Fruit fly (Drosophila melanogaster): Measurements from ENCODE around the gene ZC3H3.

Gene ZC3H3

DNA sequence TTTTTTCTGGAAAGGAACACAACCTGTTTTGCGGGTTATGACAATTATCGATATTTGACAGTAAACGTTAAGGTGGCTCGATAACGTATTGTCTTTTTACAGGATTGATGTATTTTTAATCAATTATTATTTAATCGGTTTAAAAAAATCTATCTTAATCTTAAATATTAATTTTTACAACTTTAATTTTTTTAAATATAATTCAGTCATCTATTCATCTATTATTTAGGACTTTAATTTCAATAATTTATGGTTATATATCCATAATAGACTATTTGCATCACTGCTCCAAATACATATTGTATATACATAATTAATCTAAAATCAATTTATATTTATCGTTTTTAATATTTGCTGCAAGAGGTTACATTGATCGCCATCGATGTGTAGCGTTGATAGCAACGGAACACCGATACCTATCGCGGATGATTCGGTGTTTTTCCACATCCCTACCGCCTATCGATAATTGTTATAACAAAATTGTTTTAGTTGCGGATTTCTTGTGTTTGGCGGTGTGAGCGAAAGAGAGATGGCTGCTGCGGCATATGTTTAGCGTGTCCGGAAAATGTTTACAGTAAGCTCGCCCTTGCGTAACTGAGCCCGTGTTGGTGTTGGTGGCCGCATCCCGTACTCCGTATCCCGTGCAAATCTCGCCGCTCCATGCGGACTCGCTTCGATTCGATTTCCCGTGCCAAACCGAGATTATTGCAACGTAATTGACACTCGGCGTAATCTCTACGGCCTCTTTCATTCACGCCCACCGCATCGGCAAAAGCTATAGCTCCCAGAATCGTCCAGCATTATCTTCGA lies 15.5 kb upstream of the ZC3H3 start, which contains the start of the genes GstO1 and foi (continued):
- TF ChIP-seq chm (GFP tag; IDR thresholded peaks at IDR 0.05) (0 out of 2 replicates have a peak, but pooled peaks have one; percentile 57), CG8924 (tag; optimal IDR thresholded peaks at IDR 0.05) (peak; percentile 90), fd102C (GFP tag; optimal IDR thresholded peaks at IDR 0.05) (no peak), bsh (GFP tag; optimal IDR thresholded peaks at IDR 0.05) (no peak), Hr78 (GFP tag; optimal IDR thresholded peaks at IDR 0.05) (no peak), ken (GFP tag; IDR thresholded peaks at IDR 0.05) (0 out of 3 replicates have a peak, but pooled peaks have one; percentile 31), CG4820 (GFP tag; optimal IDR thresholded peaks at IDR 0.05) (no peak), h (optimal IDR thresholded peaks at IDR 0.05) (no peak), hb (GFP tag; IDR thresholded peaks at IDR 0.05; ENCODE audit: partially characterized antibody) (peak; percentile 98), ro (GFP tag; IDR thresholded peaks at IDR 0.05) (no peak), Hey (tag; optimal IDR thresholded peaks at IDR 0.05) (no peak), cwo (GFP tag; optimal IDR thresholded peaks at IDR 0.05) (no peak), ase (GFP tag; IDR thresholded peaks at IDR 0.05) (no peak), CG7839 (tag; optimal IDR thresholded peaks at IDR 0.05) (peak; percentile 7), CG14710 (tag; optimal IDR thresholded peaks at IDR 0.05) (peak; percentile 94), HLH4C (GFP tag; IDR thresholded peaks at IDR 0.05; ENCODE audit: partially characterized antibody) (peak; percentile 100), onecut (GFP tag; IDR thresholded peaks at IDR 0.05) (peak; percentile 54; the same call in 1 of the 2 replicates), prd (optimal IDR thresholded peaks at IDR 0.05) (no peak), prd (GFP tag; IDR thresholded peaks at IDR 0.05) (0 out of 3 replicates have a peak, but pooled peaks have one; percentile 27), CG13123 (GFP tag; optimal IDR thresholded peaks at IDR 0.05) (no peak), CG30020 (tag; optimal IDR thresholded peaks at IDR 0.05) (peak; percentile 46), sug (tag; optimal IDR thresholded peaks at IDR 0.05) (peak; percentile 55), CG31224 (GFP tag; IDR thresholded peaks at IDR 0.05) (0 out of 2 replicates have a peak, but pooled peaks have one; percentile 22), D19A (tag; optimal IDR thresholded peaks at IDR 0.05) (peak; percentile 25), NK7.1 (GFP tag; optimal IDR thresholded peaks at IDR 0.05) (no peak), Dp (GFP tag; optimal IDR thresholded peaks at IDR 0.05) (peak; percentile 69), CG12769 (tag; optimal IDR thresholded peaks at IDR 0.05) (no peak), Jarid2 (GFP tag; optimal IDR thresholded peaks at IDR 0.05) (peak; percentile 66), CG11247 (GFP tag; IDR thresholded peaks at IDR 0.05) (peak; percentile 54), grn (GFP tag; optimal IDR thresholded peaks at IDR 0.05) (peak; percentile 35), mld (GFP tag; IDR thresholded peaks at IDR 0.05; ENCODE audit: partially characterized antibody) (peak; percentile 99), Asciz (GFP tag; optimal IDR thresholded peaks at IDR 0.05) (no peak), fd96Cb (tag; optimal IDR thresholded peaks at IDR 0.05) (no peak), CG10147 (GFP tag; optimal IDR thresholded peaks at IDR 0.05) (peak; percentile 6), CG10431 (GFP tag; optimal IDR thresholded peaks at IDR 0.05) (peak; percentile 69), phol (tag; optimal IDR thresholded peaks at IDR 0.05) (peak; percentile 63), MTF-1 (GFP tag; optimal IDR thresholded peaks at IDR 0.05; ENCODE audit: borderline replicate concordance) (peak; percentile 45), CG30403 (GFP tag; optimal IDR thresholded peaks at IDR 0.05) (peak; percentile 39), CG10267 (tag; optimal IDR thresholded peaks at IDR 0.05) (peak; percentile 58), Bdp1 (GFP tag; optimal IDR thresholded peaks at IDR 0.05) (no peak), wek (GFP tag; optimal IDR thresholded peaks at IDR 0.05) (no peak), CG11723 (GFP tag; optimal IDR thresholded peaks at IDR 0.05) (no peak), CG17186 (GFP tag; optimal IDR thresholded peaks at IDR 0.05) (peak; percentile 18), CG11085 (GFP tag; IDR thresholded peaks at IDR 0.05) (no peak), Dbx (GFP tag; IDR thresholded peaks at IDR 0.05) (peak; percentile 45; the same call in 1 of the 3 replicates), Fer1 (GFP tag; optimal IDR thresholded peaks at IDR 0.05) (peak; percentile 16), bigmax (GFP tag; optimal IDR thresholded peaks at IDR 0.05) (peak; percentile 84), CG11398 (GFP tag; optimal IDR thresholded peaks at IDR 0.05) (no peak)
